Worm (Caenorhabditis elegans): Measurements from ENCODE around the gene Y41E3.8.

Y41E3.8 gene

ce11 chrIV:15025384-15025783, 3.4 kb downstream of the Y41E3.8 start, which contains the start of gene fcd-2 (continued):
- peak; percentile 5 for TF ChIP-seq nhr-90 (tag; optimal IDR thresholded peaks at IDR 0.05; ENCODE audit: poor library complexity)
- TF ChIP-seq nhr-20 (tag; optimal IDR thresholded peaks at IDR 0.05): peak; percentile 34
- no peak for TF ChIP-seq unc-86 (tag; optimal IDR thresholded peaks at IDR 0.05)
- no peak for TF ChIP-seq ceh-90 (tag; optimal IDR thresholded peaks at IDR 0.05)
- no peak for TF ChIP-seq nhr-11 (tag; optimal IDR thresholded peaks at IDR 0.05)
- peak; percentile 89 to 93 (median 89) for TF ChIP-seq dpl-1 (GFP tag; optimal IDR thresholded peaks at IDR 0.05)
- TF ChIP-seq sup-37 (GFP tag; optimal IDR thresholded peaks at IDR 0.05): no peak
- peak; percentile 45 to 80 for TF ChIP-seq lsy-2 (tag; optimal IDR thresholded peaks at IDR 0.05)
- TF ChIP-seq blmp-1 (tag; optimal IDR thresholded peaks at IDR 0.05): peak; percentile 66
- TF ChIP-seq fkh-4 (tag; optimal IDR thresholded peaks at IDR 0.05; ENCODE audit: borderline replicate concordance): no peak
- peak; percentile 92 to 94 for TF ChIP-seq efl-1 (optimal IDR thresholded peaks at IDR 0.05)
- peak; percentile 91 to 99 for TF ChIP-seq efl-1 (GFP tag; optimal IDR thresholded peaks at IDR 0.05 in 1 of 2)
- TF ChIP-seq nhr-237 (tag; optimal IDR thresholded peaks at IDR 0.05): no peak
- TF ChIP-seq nhr-71 (tag; optimal IDR thresholded peaks at IDR 0.05): peak; percentile 65
- TF ChIP-seq sptf-1 (tag; optimal IDR thresholded peaks at IDR 0.05): no peak
- TF ChIP-seq mdl-1 (tag; optimal IDR thresholded peaks at IDR 0.05): no peak
- peak; percentile 56 for TF ChIP-seq nhr-47 (tag; optimal IDR thresholded peaks at IDR 0.05)
- TF ChIP-seq nhr-19 (GFP tag; conservative IDR thresholded peaks at IDR 0.05): no peak
- no peak for TF ChIP-seq hlh-4 (tag; optimal IDR thresholded peaks at IDR 0.05)
- peak; percentile 59 for TF ChIP-seq xbp-1 (tag; optimal IDR thresholded peaks at IDR 0.05)
- no peak for TF ChIP-seq vab-15 (tag; optimal IDR thresholded peaks at IDR 0.05)
- peak; percentile 58 for TF ChIP-seq F16B12.6 (tag; optimal IDR thresholded peaks at IDR 0.05)
- peak; percentile 66 for TF ChIP-seq nhr-85 (tag)
- TF ChIP-seq lin-39 (tag; optimal IDR thresholded peaks at IDR 0.05): no peak
- TF ChIP-seq tlp-1 (tag; optimal IDR thresholded peaks at IDR 0.05): no peak
- TF ChIP-seq egl-13 (tag; optimal IDR thresholded peaks at IDR 0.05): peak; percentile 4
- peak; percentile 6 for TF ChIP-seq fkh-8 (tag; optimal IDR thresholded peaks at IDR 0.05)
- no peak for TF ChIP-seq hlh-17 (GFP tag; optimal IDR thresholded peaks at IDR 0.05; ENCODE audit: borderline replicate concordance)

ce11 chrIV:15024426-15024825, 4.4 kb downstream of the Y41E3.8 start:
- no peak for TF ChIP-seq hpl-2 (GFP tag; optimal IDR thresholded peaks at IDR 0.05)
- no peak for TF ChIP-seq egl-27 (tag; optimal IDR thresholded peaks at IDR 0.05)
- no peak for TF ChIP-seq mef-2 (tag; optimal IDR thresholded peaks at IDR 0.05)
- TF ChIP-seq mdl-1 (tag; optimal IDR thresholded peaks at IDR 0.05): no peak
- no peak for TF ChIP-seq aha-1 (tag; optimal IDR thresholded peaks at IDR 0.05)
- no peak for TF ChIP-seq tbx-2 (tag; optimal IDR thresholded peaks at IDR 0.05)
- TF ChIP-seq xbp-1 (tag; optimal IDR thresholded peaks at IDR 0.05): no peak
- no peak for TF ChIP-seq ceh-88 (GFP tag; IDR thresholded peaks at IDR 0.05)
- TF ChIP-seq lin-14 (GFP tag; optimal IDR thresholded peaks at IDR 0.05): no peak

- TF ChIP-seq dpl-1 (GFP tag; optimal IDR thresholded peaks at IDR 0.05) (peak in 1 of 3 experiments; percentile 33), fkh-4 (tag; optimal IDR thresholded peaks at IDR 0.05; ENCODE audit: borderline replicate concordance) (no peak), elt-2 (tag; optimal IDR thresholded peaks at IDR 0.05) (no peak), ama-1 (optimal IDR thresholded peaks at IDR 0.05) (no peak), pqm-1 (tag; optimal IDR thresholded peaks at IDR 0.05) (no peak), egl-27 (tag; optimal IDR thresholded peaks at IDR 0.05) (no peak), ceh-90 (tag; optimal IDR thresholded peaks at IDR 0.05) (no peak), nhr-20 (tag; optimal IDR thresholded peaks at IDR 0.05) (no peak), nhr-47 (tag; optimal IDR thresholded peaks at IDR 0.05) (peak; percentile 29), mep-1 (tag; optimal IDR thresholded peaks at IDR 0.05) (no peak), zag-1 (tag; optimal IDR thresholded peaks at IDR 0.05) (no peak), efl-1 (optimal IDR thresholded peaks at IDR 0.05) (peak; percentile 12 to 34), efl-1 (GFP tag; optimal IDR thresholded peaks at IDR 0.05 in 1 of 2) (peak in 1 of 2 experiments; percentile 19), ceh-88 (GFP tag; IDR thresholded peaks at IDR 0.05) (no peak), lin-35 (GFP tag; optimal IDR thresholded peaks at IDR 0.05) (peak in 1 of 2 experiments; percentile 34), mdl-1 (tag; optimal IDR thresholded peaks at IDR 0.05) (no peak), hlh-17 (GFP tag; optimal IDR thresholded peaks at IDR 0.05; ENCODE audit: borderline replicate concordance) (no peak), lin-13 (GFP tag; optimal IDR thresholded peaks at IDR 0.05) (no peak), nhr-71 (tag; optimal IDR thresholded peaks at IDR 0.05) (peak; percentile 44), unc-98 (GFP tag; IDR thresholded peaks at IDR 0.05) (no peak), xbp-1 (tag; optimal IDR thresholded peaks at IDR 0.05) (no peak), ets-5 (GFP tag; IDR thresholded peaks at IDR 0.05) (no peak), skn-1 (tag; optimal IDR thresholded peaks at IDR 0.05) (no peak), C16A3.4 (tag; optimal IDR thresholded peaks at IDR 0.05) (no peak), alr-1 (tag; optimal IDR thresholded peaks at IDR 0.05; ENCODE audit: borderline replicate concordance) (no peak), isw-1 (GFP tag; IDR thresholded peaks at IDR 0.05) (no peak), hpl-2 (GFP tag; optimal IDR thresholded peaks at IDR 0.05) (no peak), ceh-63 (GFP tag; optimal IDR thresholded peaks at IDR 0.05) (no peak)
These were observed 7.8 kb downstream of the Y41E3.8 start for ce11 chrIV:15020958-15021357.

Data from whole organism, L1 larva.